In the genomic region with DNA sequence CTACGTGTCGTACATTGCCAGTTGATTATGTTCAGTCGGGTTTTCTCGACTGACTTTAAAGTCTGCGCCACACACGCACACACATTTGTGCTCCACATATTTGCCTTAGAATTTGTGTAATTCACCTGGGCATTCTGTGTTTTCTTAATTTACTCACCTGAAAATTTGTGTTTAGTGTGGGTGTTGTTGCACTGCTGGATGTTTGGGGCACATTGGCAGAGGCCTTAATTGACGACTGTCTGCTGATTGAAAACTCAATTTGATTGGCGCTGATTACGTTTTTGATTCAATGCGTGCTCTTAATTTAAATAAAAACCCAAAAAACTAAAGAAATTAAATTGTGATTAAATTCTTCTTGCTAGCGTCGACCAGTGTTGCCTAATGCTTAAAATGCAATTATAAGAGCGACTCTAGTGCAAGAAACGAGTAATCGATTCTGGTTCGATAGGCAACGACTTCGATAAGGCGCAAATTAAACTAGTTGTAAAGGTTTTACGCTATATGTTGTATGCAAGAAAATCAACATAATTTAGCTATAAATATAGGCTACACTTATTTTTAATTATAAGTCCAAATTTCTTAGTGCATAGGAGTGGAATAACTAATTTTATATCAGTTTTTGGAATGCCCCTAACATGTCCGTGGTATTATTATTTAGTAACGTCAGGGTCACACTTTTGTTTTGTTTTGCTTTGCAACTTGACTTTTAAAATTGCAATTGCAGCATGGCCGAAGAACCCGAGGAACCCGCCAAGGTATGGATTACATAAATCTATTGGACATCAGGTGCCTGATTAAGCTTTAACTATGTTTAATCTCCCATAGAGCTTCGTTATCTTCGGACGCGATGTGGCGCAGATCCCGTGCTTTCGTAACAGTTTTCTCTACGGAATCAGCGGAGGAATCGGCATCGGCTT, we compare ENCODE assay signal across 1 fruit fly cellular context.
TF ChIP-seq lines count a peak whose summit lies in the region.

A gene (minus strand): TSS at position 51 of the 917 bp plus-strand sequence.
A gene (minus strand): TSS at position 403 of the 917 bp plus-strand sequence.

TF ChIP-seq in whole organism, embryonic, 481 proteins besides CTCF, POLR2A, EP300 and RAD21 (continued from another document and continues in another):
- TF ChIP-seq Xrp1 (GFP tag; IDR thresholded peaks at IDR 0.05; lab: Robert Waterston, UW) (no peak), CG12299 (tag; optimal IDR thresholded peaks at IDR 0.05; lab: Kevin White, UChicago) (peak; percentile 18), CG6791 (GFP tag; IDR thresholded peaks at IDR 0.05; lab: Robert Waterston, UW; ENCODE audit: partially characterized antibody) (peak; percentile 54; the same call in 2 of the 3 replicates), GATAe (GFP tag; conservative IDR thresholded peaks at IDR 0.05; lab: Robert Waterston, UW) (no peak), p53 (GFP tag; optimal IDR thresholded peaks at IDR 0.05; lab: Kevin White, UChicago) (no peak), CHES-1-like (GFP tag; optimal IDR thresholded peaks at IDR 0.05; lab: Kevin White, UChicago) (peak; percentile 76), pho (GFP tag; optimal IDR thresholded peaks at IDR 0.05; lab: Kevin White, UChicago) (peak; percentile 47), CG3995 (GFP tag; optimal IDR thresholded peaks at IDR 0.05; lab: Kevin White, UChicago) (no peak), CG2889 (GFP tag; IDR thresholded peaks at IDR 0.05; lab: Robert Waterston, UW) (no peak), CG1529 (GFP tag; optimal IDR thresholded peaks at IDR 0.05; lab: Kevin White, UChicago) (no peak), CG12071 (GFP tag; optimal IDR thresholded peaks at IDR 0.05; lab: Kevin White, UChicago) (no peak), CG13894 (tag; optimal IDR thresholded peaks at IDR 0.05; lab: Kevin White, UChicago) (no peak), CG11695 (GFP tag; IDR thresholded peaks at IDR 0.05; lab: Robert Waterston, UW) (no peak), slou (GFP tag; optimal IDR thresholded peaks at IDR 0.05; lab: Kevin White, UChicago) (no peak), chinmo (GFP tag; IDR thresholded peaks at IDR 0.05; lab: Robert Waterston, UW; ENCODE audit: partially characterized antibody) (no peak), toy (GFP tag; IDR thresholded peaks at IDR 0.05; lab: Robert Waterston, UW) (no peak), kni (GFP tag; optimal IDR thresholded peaks at IDR 0.05; lab: Kevin White, UChicago) (no peak), CG7745 (tag; optimal IDR thresholded peaks at IDR 0.05; lab: Kevin White, UChicago) (no peak), Mrtf (GFP tag; IDR thresholded peaks at IDR 0.05; lab: Robert Waterston, UW) (no peak), sd (tag; optimal IDR thresholded peaks at IDR 0.05; lab: Kevin White, UChicago) (no peak), nau (GFP tag; optimal IDR thresholded peaks at IDR 0.05; lab: Kevin White, UChicago) (no peak), CG3163 (GFP tag; optimal IDR thresholded peaks at IDR 0.05; lab: Kevin White, UChicago) (no peak), ro (GFP tag; IDR thresholded peaks at IDR 0.05; lab: Robert Waterston, UW) (no peak), yki (optimal IDR thresholded peaks at IDR 0.05; lab: Kevin White, UChicago) (no peak), gcm (GFP tag; optimal IDR thresholded peaks at IDR 0.05; lab: Kevin White, UChicago) (no peak), ind (GFP tag; optimal IDR thresholded peaks at IDR 0.05; lab: Kevin White, UChicago) (no peak), CG10366 (GFP tag; IDR thresholded peaks at IDR 0.05; lab: Robert Waterston, UW) (no peak), CG4328 (GFP tag; optimal IDR thresholded peaks at IDR 0.05; lab: Kevin White, UChicago) (peak; percentile 22), Hr78 (GFP tag; optimal IDR thresholded peaks at IDR 0.05; lab: Kevin White, UChicago) (no peak), MTF-1 (GFP tag; optimal IDR thresholded peaks at IDR 0.05; lab: Kevin White, UChicago; ENCODE audit: borderline replicate concordance) (no peak), phol (tag; optimal IDR thresholded peaks at IDR 0.05; lab: Kevin White, UChicago) (no peak), dati (GFP tag; IDR thresholded peaks at IDR 0.05; lab: Robert Waterston, UW) (no peak), sima (GFP tag; optimal IDR thresholded peaks at IDR 0.05; lab: Kevin White, UChicago) (no peak), tx (GFP tag; optimal IDR thresholded peaks at IDR 0.05; lab: Kevin White, UChicago) (no peak), zen2 (GFP tag; IDR thresholded peaks at IDR 0.05; lab: Robert Waterston, UW; ENCODE audit: partially characterized antibody) (no peak; the same call in 2 of the 3 replicates), CG7928 (GFP tag; optimal IDR thresholded peaks at IDR 0.05; lab: Kevin White, UChicago) (no peak), Med (GFP tag; lab: Kevin White, UChicago) (peak; percentile 95), CG5245 (GFP tag; optimal IDR thresholded peaks at IDR 0.05; lab: Kevin White, UChicago) (no peak), CG7357 (GFP tag; IDR thresholded peaks at IDR 0.05; lab: Robert Waterston, UW) (no peak), oc (tag; optimal IDR thresholded peaks at IDR 0.05; lab: Kevin White, UChicago) (no peak), pan (optimal IDR thresholded peaks at IDR 0.05; lab: Kevin White, UChicago) (no peak), pan (GFP tag; optimal IDR thresholded peaks at IDR 0.05 in 1 of 2, IDR thresholded peaks at IDR 0.05 in 1 of 2) (no peak), unc-4 (GFP tag; IDR thresholded peaks at IDR 0.05; lab: Robert Waterston, UW; ENCODE audit: partially characterized antibody) (peak; percentile 64), CG12155 (GFP tag; optimal IDR thresholded peaks at IDR 0.05; lab: Kevin White, UChicago) (no peak), Oaz (GFP tag; IDR thresholded peaks at IDR 0.05; lab: Robert Waterston, UW) (no peak), CG3281 (GFP tag; optimal IDR thresholded peaks at IDR 0.05; lab: Kevin White, UChicago) (no peak), CG30020 (tag; optimal IDR thresholded peaks at IDR 0.05; lab: Kevin White, UChicago) (peak; percentile 74), odd (GFP tag; optimal IDR thresholded peaks at IDR 0.05; lab: Kevin White, UChicago) (no peak), chm (GFP tag; IDR thresholded peaks at IDR 0.05; lab: Robert Waterston, UW) (no peak), vfl (GFP tag; optimal IDR thresholded peaks at IDR 0.05; lab: Kevin White, UChicago) (peak; percentile 38), CG10147 (GFP tag; optimal IDR thresholded peaks at IDR 0.05; lab: Kevin White, UChicago) (no peak), Optix (GFP tag; IDR thresholded peaks at IDR 0.05; lab: Robert Waterston, UW) (no peak), Jarid2 (GFP tag; optimal IDR thresholded peaks at IDR 0.05; lab: Kevin White, UChicago) (no peak), CG17359 (tag; optimal IDR thresholded peaks at IDR 0.05; lab: Kevin White, UChicago) (no peak), br (optimal IDR thresholded peaks at IDR 0.05; lab: Kevin White, UChicago) (no peak), MESR4 (GFP tag; optimal IDR thresholded peaks at IDR 0.05; lab: Kevin White, UChicago) (peak; percentile 66), stc (GFP tag; IDR thresholded peaks at IDR 0.05; lab: Robert Waterston, UW) (no peak), CG15269 (tag; optimal IDR thresholded peaks at IDR 0.05; lab: Kevin White, UChicago) (no peak), CG10321 (GFP tag; IDR thresholded peaks at IDR 0.05; lab: Robert Waterston, UW) (no peak), CG3847 (GFP tag; IDR thresholded peaks at IDR 0.05; lab: Robert Waterston, UW) (0 out of 2 replicates have a peak, but pooled peaks have one; percentile 36), CG10543 (GFP tag; optimal IDR thresholded peaks at IDR 0.05; lab: Kevin White, UChicago) (no peak), kah (GFP tag; optimal IDR thresholded peaks at IDR 0.05; lab: Kevin White, UChicago) (no peak), CG2875 (GFP tag; optimal IDR thresholded peaks at IDR 0.05; lab: Kevin White, UChicago) (no peak), Meics (GFP tag; optimal IDR thresholded peaks at IDR 0.05; lab: Kevin White, UChicago) (no peak), cato (GFP tag; optimal IDR thresholded peaks at IDR 0.05; lab: Kevin White, UChicago; ENCODE audit: borderline replicate concordance) (peak; percentile 1), Dp (GFP tag; optimal IDR thresholded peaks at IDR 0.05; lab: Kevin White, UChicago) (peak; percentile 57), CG15011 (GFP tag; optimal IDR thresholded peaks at IDR 0.05; lab: Kevin White, UChicago) (no peak), lbe (GFP tag; optimal IDR thresholded peaks at IDR 0.05; lab: Kevin White, UChicago) (peak; percentile 15), peb (GFP tag; IDR thresholded peaks at IDR 0.05; lab: Robert Waterston, UW) (no peak), CG2116 (GFP tag; optimal IDR thresholded peaks at IDR 0.05; lab: Kevin White, UChicago) (peak; percentile 95), HLH54F (GFP tag; optimal IDR thresholded peaks at IDR 0.05; lab: Kevin White, UChicago) (peak; percentile 48), gsb-n (tag; optimal IDR thresholded peaks at IDR 0.05; lab: Kevin White, UChicago) (no peak), CG8924 (tag; optimal IDR thresholded peaks at IDR 0.05; lab: Kevin White, UChicago) (no peak), Dad (GFP tag; optimal IDR thresholded peaks at IDR 0.05; lab: Kevin White, UChicago) (peak; percentile 12), Vsx1 (GFP tag; optimal IDR thresholded peaks at IDR 0.05; lab: Kevin White, UChicago) (no peak), CG7556 (GFP tag; optimal IDR thresholded peaks at IDR 0.05; lab: Kevin White, UChicago) (no peak), Hr3 (GFP tag; optimal IDR thresholded peaks at IDR 0.05; lab: Kevin White, UChicago) (peak; percentile 24), dm (GFP tag; optimal IDR thresholded peaks at IDR 0.05; lab: Kevin White, UChicago) (no peak), CG8281 (tag; optimal IDR thresholded peaks at IDR 0.05; lab: Kevin White, UChicago) (no peak), amos (GFP tag; IDR thresholded peaks at IDR 0.05; lab: Robert Waterston, UW; ENCODE audit: partially characterized antibody) (peak; percentile 39; the same call in 1 of the 2 replicates), hth (optimal IDR thresholded peaks at IDR 0.05; lab: Kevin White, UChicago) (no peak), cwo (GFP tag; optimal IDR thresholded peaks at IDR 0.05; lab: Kevin White, UChicago) (no peak), Poxn (GFP tag; IDR thresholded peaks at IDR 0.05; lab: Robert Waterston, UW) (no peak), CG11093 (GFP tag; IDR thresholded peaks at IDR 0.05; lab: Robert Waterston, UW) (no peak), gcm2 (GFP tag; optimal IDR thresholded peaks at IDR 0.05; lab: Kevin White, UChicago) (no peak), Lhr (GFP tag; optimal IDR thresholded peaks at IDR 0.05; lab: Kevin White, UChicago) (no peak), CG7963 (GFP tag; IDR thresholded peaks at IDR 0.05; lab: Robert Waterston, UW; ENCODE audit: partially characterized antibody) (no peak), Kr (GFP tag; optimal IDR thresholded peaks at IDR 0.05; lab: Kevin White, UChicago) (no peak), sug (tag; optimal IDR thresholded peaks at IDR 0.05; lab: Kevin White, UChicago) (no peak), rib (GFP tag; IDR thresholded peaks at IDR 0.05; lab: Robert Waterston, UW) (no peak), Ssrp (tag; optimal IDR thresholded peaks at IDR 0.05; lab: Kevin White, UChicago) (no peak), klu (GFP tag; IDR thresholded peaks at IDR 0.05; lab: Robert Waterston, UW) (no peak), CG6254 (GFP tag; optimal IDR thresholded peaks at IDR 0.05; lab: Kevin White, UChicago) (no peak), Sry-β (GFP tag; optimal IDR thresholded peaks at IDR 0.05; lab: Kevin White, UChicago) (peak; percentile 13), CG4360 (GFP tag; IDR thresholded peaks at IDR 0.05; lab: Robert Waterston, UW) (no peak), CG16779 (GFP tag; IDR thresholded peaks at IDR 0.05; lab: Robert Waterston, UW) (no peak), esg (GFP tag; conservative IDR thresholded peaks at IDR 0.05; lab: Robert Waterston, UW) (no peak), unpg (GFP tag; optimal IDR thresholded peaks at IDR 0.05; lab: Kevin White, UChicago) (no peak), knrl (GFP tag; IDR thresholded peaks at IDR 0.05; lab: Robert Waterston, UW; ENCODE audit: partially characterized antibody) (no peak; the same call in 2 of the 3 replicates), CG13775 (GFP tag; optimal IDR thresholded peaks at IDR 0.05; lab: Kevin White, UChicago) (peak; percentile 30), repo (GFP tag; optimal IDR thresholded peaks at IDR 0.05; lab: Kevin White, UChicago) (peak; percentile 9), E2f1 (GFP tag; IDR thresholded peaks at IDR 0.05; lab: Robert Waterston, UW) (no peak), NFAT (GFP tag; IDR thresholded peaks at IDR 0.05; lab: Robert Waterston, UW) (no peak), CG12769 (tag; optimal IDR thresholded peaks at IDR 0.05; lab: Kevin White, UChicago) (no peak), D19B (GFP tag; optimal IDR thresholded peaks at IDR 0.05; lab: Kevin White, UChicago) (no peak), Antp (GFP tag; optimal IDR thresholded peaks at IDR 0.05; lab: Kevin White, UChicago) (peak; percentile 11), CG9817 (tag; optimal IDR thresholded peaks at IDR 0.05; lab: Kevin White, UChicago) (no peak), Myb (GFP tag; optimal IDR thresholded peaks at IDR 0.05; lab: Kevin White, UChicago) (peak; percentile 20), Ets65A (GFP tag; lab: Kevin White, UChicago) (peak; percentile 55), trh (GFP tag; optimal IDR thresholded peaks at IDR 0.05; lab: Kevin White, UChicago) (no peak), sna (GFP tag; IDR thresholded peaks at IDR 0.05; lab: Robert Waterston, UW; ENCODE audit: partially characterized antibody) (0 out of 2 replicates have a peak, but pooled peaks have one; percentile 53), ara (GFP tag; IDR thresholded peaks at IDR 0.05; lab: Robert Waterston, UW) (no peak), ttk (GFP tag; IDR thresholded peaks at IDR 0.05; lab: Robert Waterston, UW) (no peak), wek (GFP tag; optimal IDR thresholded peaks at IDR 0.05; lab: Kevin White, UChicago) (peak; percentile 93), CG1603 (tag; optimal IDR thresholded peaks at IDR 0.05; lab: Kevin White, UChicago) (no peak), bigmax (GFP tag; optimal IDR thresholded peaks at IDR 0.05; lab: Kevin White, UChicago) (no peak), Eip74EF (GFP tag; optimal IDR thresholded peaks at IDR 0.05; lab: Kevin White, UChicago) (no peak), mld (GFP tag; IDR thresholded peaks at IDR 0.05; lab: Robert Waterston, UW; ENCODE audit: partially characterized antibody) (no peak), Ptx1 (GFP tag; IDR thresholded peaks at IDR 0.05; lab: Robert Waterston, UW) (no peak), CG8388 (GFP tag; optimal IDR thresholded peaks at IDR 0.05; lab: Kevin White, UChicago) (no peak), Atf6 (GFP tag; IDR thresholded peaks at IDR 0.05; lab: Robert Waterston, UW) (no peak), CG16815 (GFP tag; optimal IDR thresholded peaks at IDR 0.05; lab: Kevin White, UChicago) (no peak), CG6765 (GFP tag; optimal IDR thresholded peaks at IDR 0.05; lab: Kevin White, UChicago) (no peak), CG12744 (GFP tag; optimal IDR thresholded peaks at IDR 0.05; lab: Kevin White, UChicago) (no peak)
